Fruit fly (Drosophila melanogaster) S2 (cell line): ENCODE measurements around the gene iPLA2-VIA.

Experiments
- CG8478 ChIP-seq: fragments of >200 bp; optimal IDR thresholded peaks from 2 replicates; lab custom pipeline; 2018
- CTCF ChIP-seq, 2 experiments: fragments of >200 bp; optimal IDR thresholded peaks; 2 replicates each; lab custom pipeline; 2018

- TF ChIP-seq CTCF (optimal IDR thresholded peaks at IDR 0.05; lab: Kevin White, UChicago) = no peak
- TF ChIP-seq CG8478 (lab: Kevin White, UChicago) = no peak
Observed at dm6 chr3L:9829639-9830341, 34.4 kb downstream of the iPLA2-VIA start.
